ENCODE assay signal across 1 fruit fly cellular context in genomic region chrX:526479-527071, dm6.
TF ChIP-seq lines count a peak whose summit lies in the region.

No protein-coding gene starts in this region.

TF ChIP-seq in whole organism, embryonic, 481 proteins besides CTCF, POLR2A, EP300 and RAD21 (continued from another document):
- peak; percentile 38; the same call in 1 of the 3 replicates for TF ChIP-seq ken (GFP tag; IDR thresholded peaks at IDR 0.05; lab: Robert Waterston, UW)
- peak; percentile 27 for TF ChIP-seq jing (GFP tag; optimal IDR thresholded peaks at IDR 0.05; lab: Kevin White, UChicago)
- TF ChIP-seq Stat92E (GFP tag; optimal IDR thresholded peaks at IDR 0.05; lab: Kevin White, UChicago), result peak in 1 of 3 experiments; percentile 31
- TF ChIP-seq Optix (GFP tag; IDR thresholded peaks at IDR 0.05; lab: Robert Waterston, UW), result peak; percentile 49; the same call in 1 of the 3 replicates
- TF ChIP-seq CG7987 (GFP tag; optimal IDR thresholded peaks at IDR 0.05; lab: Kevin White, UChicago), result no peak
- TF ChIP-seq psq (GFP tag; optimal IDR thresholded peaks at IDR 0.05; lab: Kevin White, UChicago), result no peak
- TF ChIP-seq insv (GFP tag; optimal IDR thresholded peaks at IDR 0.05; lab: Kevin White, UChicago), result peak in 1 of 2 experiments; percentile 84
- peak; percentile 76 for TF ChIP-seq CG12391 (tag; optimal IDR thresholded peaks at IDR 0.05; lab: Kevin White, UChicago)
- TF ChIP-seq shn (GFP tag; optimal IDR thresholded peaks at IDR 0.05; lab: Kevin White, UChicago), result peak; percentile 35
- TF ChIP-seq Atf6 (GFP tag; IDR thresholded peaks at IDR 0.05; lab: Robert Waterston, UW), result no peak
- TF ChIP-seq fru (optimal IDR thresholded peaks at IDR 0.05; lab: Kevin White, UChicago), result no peak
- TF ChIP-seq CG12942 (GFP tag; optimal IDR thresholded peaks at IDR 0.05; lab: Kevin White, UChicago), result peak; percentile 12
- 0 out of 2 replicates have a peak, but pooled peaks have one; percentile 14 for TF ChIP-seq ttk (GFP tag; IDR thresholded peaks at IDR 0.05; lab: Robert Waterston, UW)
- no peak for TF ChIP-seq ind (GFP tag; optimal IDR thresholded peaks at IDR 0.05; lab: Kevin White, UChicago)
- no peak for TF ChIP-seq ro (GFP tag; IDR thresholded peaks at IDR 0.05; lab: Robert Waterston, UW)
- peak; percentile 61 for TF ChIP-seq row (GFP tag; IDR thresholded peaks at IDR 0.05; lab: Robert Waterston, UW)
- TF ChIP-seq B-H1 (GFP tag; IDR thresholded peaks at IDR 0.05; lab: Robert Waterston, UW), result no peak
- peak; percentile 46 for TF ChIP-seq Xbp1 (GFP tag; optimal IDR thresholded peaks at IDR 0.05; lab: Kevin White, UChicago)
- peak; percentile 25 for TF ChIP-seq CG11504 (tag; optimal IDR thresholded peaks at IDR 0.05; lab: Kevin White, UChicago)
- TF ChIP-seq en (GFP tag; optimal IDR thresholded peaks at IDR 0.05; lab: Kevin White, UChicago), result peak; percentile 63
- peak; percentile 83 for TF ChIP-seq CG2712 (tag; optimal IDR thresholded peaks at IDR 0.05; lab: Kevin White, UChicago)
- TF ChIP-seq CG6689 (GFP tag; IDR thresholded peaks at IDR 0.05; lab: Robert Waterston, UW), result no peak
- peak; percentile 30 for TF ChIP-seq Lhr (GFP tag; optimal IDR thresholded peaks at IDR 0.05; lab: Kevin White, UChicago)
